Worm (Caenorhabditis elegans): ENCODE data around the gene F40F11.3.

DNA sequence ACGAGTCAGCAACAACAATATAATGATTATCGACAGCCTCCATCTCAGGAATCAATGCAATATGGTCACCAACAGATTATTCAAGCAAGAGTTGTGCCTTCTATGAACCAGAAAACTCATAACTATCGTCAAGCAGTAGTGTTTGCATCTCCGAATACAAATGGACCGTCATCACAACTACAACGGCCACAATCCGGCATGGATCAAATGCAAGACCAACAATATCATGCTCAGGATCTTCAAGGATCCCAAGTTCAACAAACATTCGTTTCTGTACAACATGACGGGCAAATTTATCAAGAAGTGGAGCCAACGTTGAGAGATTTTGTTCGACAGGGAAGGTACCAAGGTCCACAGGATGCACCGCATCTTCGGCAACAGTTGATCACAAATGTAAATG is 3.3 kb upstream of the F40F11.3 start:
- no peak for TF ChIP-seq F49E8.2 (tag; optimal IDR thresholded peaks at IDR 0.05; ENCODE audit: insufficient read depth)
- no peak for TF ChIP-seq nfya-1 (tag; optimal IDR thresholded peaks at IDR 0.05; ENCODE audit: borderline replicate concordance, insufficient read depth)
- no peak for TF ChIP-seq ceh-100 (GFP tag; IDR thresholded peaks at IDR 0.05)
- no peak for TF ChIP-seq lsy-27 (tag; optimal IDR thresholded peaks at IDR 0.05; ENCODE audit: borderline replicate concordance, insufficient read depth)
- no peak for TF ChIP-seq zim-3 (tag; optimal IDR thresholded peaks at IDR 0.05)
- no peak for TF ChIP-seq Y56A3A.18 (GFP tag; IDR thresholded peaks at IDR 0.05)
- no peak for TF ChIP-seq ets-4 (GFP tag; optimal IDR thresholded peaks at IDR 0.05)
- no peak for TF ChIP-seq lir-1 (GFP tag; conservative IDR thresholded peaks at IDR 0.05)
- TF ChIP-seq C17E4.6 (GFP tag; IDR thresholded peaks at IDR 0.05): no peak
